Worm (Caenorhabditis elegans) whole organism, late embryonic: ENCODE data around the gene H12D21.5.
A peak's percentile ranks its signal among the peaks of the same experiment; 100 is the strongest.

Experiments
- C38D4.7 ChIP-seq: fragments of 200-800 bp; sonication (Bioruptor generic); optimal IDR thresholded peaks from 2 replicates; lab custom pipeline; 2018; ENCODE audit warnings: mild to moderate bottlenecking, missing genetic modification characterization, moderate library complexity, missing compliant biosample characterization
- T23F11.4 ChIP-seq: fragments of 200-800 bp; sonication (Bioruptor generic); optimal IDR thresholded peaks from 2 replicates; lab custom pipeline; 2018; ENCODE audit warnings: mild to moderate bottlenecking, missing genetic modification characterization, missing compliant biosample characterization
- ahr-1 ChIP-seq: sonication (generic microtip); optimal IDR thresholded peaks from 2 replicates; lab custom pipeline; 2016; ENCODE audit warnings: missing genetic modification characterization, missing compliant biosample characterization
- ama-1 ChIP-seq: fragments of 150-350 bp; optimal IDR thresholded peaks from 2 replicates; lab custom pipeline; 2014
- ceh-14 ChIP-seq: sonication (generic microtip); optimal IDR thresholded peaks from 2 replicates; lab custom pipeline; 2016; ENCODE audit warnings: missing genotype, missing genetic modification characterization, missing compliant biosample characterization
- ceh-18 ChIP-seq: sonication (generic microtip); optimal IDR thresholded peaks from 2 replicates; lab custom pipeline; 2016; ENCODE audit warnings: missing genetic modification characterization, missing compliant biosample characterization
- ceh-19 ChIP-seq: fragments of 200-800 bp; sonication (Bioruptor generic); optimal IDR thresholded peaks from 2 replicates; lab custom pipeline; 2018; ENCODE audit warnings: mild to moderate bottlenecking, missing genetic modification characterization, missing compliant biosample characterization
- ceh-2 ChIP-seq: sonication (generic microtip); optimal IDR thresholded peaks from 2 replicates; lab custom pipeline; 2016; ENCODE audit warnings: missing genotype, missing genetic modification characterization, missing compliant biosample characterization
- ceh-22 ChIP-seq: sonication (generic microtip); optimal IDR thresholded peaks from 2 replicates; lab custom pipeline; 2017; ENCODE audit warnings: missing biosample characterization, missing genetic modification characterization
- ceh-24 ChIP-seq: sonication (generic microtip); optimal IDR thresholded peaks from 2 replicates; lab custom pipeline; 2016; ENCODE audit warnings: mild to moderate bottlenecking, missing genetic modification characterization, missing compliant biosample characterization
- ceh-30 ChIP-seq: fragments of 150-350 bp; optimal IDR thresholded peaks from 2 replicates; lab custom pipeline; 2014; ENCODE audit warnings: missing biosample characterization, missing genetic modification characterization
- ceh-31 ChIP-seq: sonication (generic microtip); optimal IDR thresholded peaks from 2 replicates; lab custom pipeline; 2016; ENCODE audit warnings: missing genetic modification characterization, missing compliant biosample characterization
- ceh-48 ChIP-seq: sonication (generic microtip); optimal IDR thresholded peaks from 2 replicates; lab custom pipeline; 2016; ENCODE audit warnings: missing genetic modification characterization, inconsistent platforms, missing compliant biosample characterization
- che-1 ChIP-seq: sonication (generic microtip); optimal IDR thresholded peaks from 2 replicates; lab custom pipeline; 2016; ENCODE audit warnings: mild to moderate bottlenecking, missing genetic modification characterization, missing compliant biosample characterization
- dve-1 ChIP-seq: sonication (generic microtip); optimal IDR thresholded peaks from 2 replicates; lab custom pipeline; 2017; ENCODE audit warnings: antibody characterized with exemption, mild to moderate bottlenecking, missing genetic modification characterization, missing compliant biosample characterization
- elt-2 ChIP-seq: sonication (generic microtip); optimal IDR thresholded peaks from 2 replicates; lab custom pipeline; 2016; ENCODE audit warnings: missing genetic modification reagents, missing genetic modification characterization, missing compliant biosample characterization
- elt-4 ChIP-seq: sonication (generic microtip); optimal IDR thresholded peaks from 2 replicates; lab custom pipeline; 2016; ENCODE audit warnings: missing genetic modification characterization, missing compliant biosample characterization
- eyg-1 ChIP-seq: sonication (generic microtip); optimal IDR thresholded peaks from 2 replicates; lab custom pipeline; 2016; ENCODE audit warnings: missing genotype, missing genetic modification characterization, missing compliant biosample characterization
- fkh-6 ChIP-seq: sonication (generic microtip); optimal IDR thresholded peaks from 2 replicates; lab custom pipeline; 2016; ENCODE audit warnings: missing genetic modification characterization, missing compliant biosample characterization
- gmeb-2 ChIP-seq: sonication (generic microtip); optimal IDR thresholded peaks from 2 replicates; lab custom pipeline; 2016; ENCODE audit warnings: missing genetic modification characterization, inconsistent platforms, missing compliant biosample characterization
- lim-6 ChIP-seq: sonication (generic microtip); optimal IDR thresholded peaks from 2 replicates; lab custom pipeline; 2016; ENCODE audit warnings: missing genetic modification characterization, missing compliant biosample characterization
- lin-11 ChIP-seq: fragments of 200-800 bp; sonication (Bioruptor generic); optimal IDR thresholded peaks from 2 replicates; lab custom pipeline; 2018; ENCODE audit warnings: mild to moderate bottlenecking, missing genetic modification characterization, missing compliant biosample characterization
- mec-3 ChIP-seq: sonication (generic microtip); optimal IDR thresholded peaks from 2 replicates; lab custom pipeline; 2016; ENCODE audit warnings: borderline replicate concordance, missing genetic modification characterization, missing compliant biosample characterization
- npax-4 ChIP-seq: sonication (generic microtip); optimal IDR thresholded peaks from 2 replicates; lab custom pipeline; 2016; ENCODE audit warnings: missing genetic modification characterization, missing compliant biosample characterization
- pax-1 ChIP-seq: fragments of 150-350 bp; optimal IDR thresholded peaks from 2 replicates; lab custom pipeline; 2014; ENCODE audit warnings: missing biosample characterization, missing genetic modification characterization
- pha-2 ChIP-seq: sonication (generic microtip); optimal IDR thresholded peaks from 2 replicates; lab custom pipeline; 2017; ENCODE audit warnings: mild to moderate bottlenecking, missing genetic modification characterization, missing compliant biosample characterization
- pqm-1 ChIP-seq: sonication (generic microtip); optimal IDR thresholded peaks from 2 replicates; lab custom pipeline; 2016; ENCODE audit warnings: missing genetic modification characterization, missing compliant biosample characterization
- pros-1 ChIP-seq: fragments of 150-350 bp; optimal IDR thresholded peaks from 2 replicates; lab custom pipeline; 2014; ENCODE audit warnings: missing biosample characterization, missing genetic modification reagents, missing genetic modification characterization
- rnt-1 ChIP-seq: sonication (generic microtip); optimal IDR thresholded peaks from 2 replicates; lab custom pipeline; 2016; ENCODE audit warnings: missing genetic modification characterization, missing compliant biosample characterization
- tbx-7 ChIP-seq: sonication (generic microtip); optimal IDR thresholded peaks from 2 replicates; lab custom pipeline; 2016; ENCODE audit warnings: missing genotype, missing genetic modification characterization, missing compliant biosample characterization
- ttx-3 ChIP-seq: sonication (generic microtip); optimal IDR thresholded peaks from 2 replicates; lab custom pipeline; 2016; ENCODE audit warnings: missing genetic modification reagents, missing genetic modification characterization, missing compliant biosample characterization
- unc-42 ChIP-seq: sonication (generic microtip); optimal IDR thresholded peaks from 2 replicates; lab custom pipeline; 2016; ENCODE audit warnings: missing genotype, missing genetic modification characterization, missing compliant biosample characterization
- unc-55 ChIP-seq: sonication (generic microtip); optimal IDR thresholded peaks from 2 replicates; lab custom pipeline; 2017; ENCODE audit warnings: missing biosample characterization, missing genetic modification reagents, missing genetic modification characterization
- unc-86 ChIP-seq: sonication (generic microtip); optimal IDR thresholded peaks from 2 replicates; lab custom pipeline; 2016; ENCODE audit warnings: missing genetic modification characterization, missing compliant biosample characterization
- zip-5 ChIP-seq: sonication (generic microtip); optimal IDR thresholded peaks from 2 replicates; lab custom pipeline; 2016; ENCODE audit warnings: missing genetic modification characterization, missing compliant biosample characterization
- ztf-16 ChIP-seq: sonication (generic microtip); optimal IDR thresholded peaks from 2 replicates; lab custom pipeline; 2017; ENCODE audit warnings: missing genetic modification characterization, missing compliant biosample characterization

The H12D21.5 gene

DNA sequence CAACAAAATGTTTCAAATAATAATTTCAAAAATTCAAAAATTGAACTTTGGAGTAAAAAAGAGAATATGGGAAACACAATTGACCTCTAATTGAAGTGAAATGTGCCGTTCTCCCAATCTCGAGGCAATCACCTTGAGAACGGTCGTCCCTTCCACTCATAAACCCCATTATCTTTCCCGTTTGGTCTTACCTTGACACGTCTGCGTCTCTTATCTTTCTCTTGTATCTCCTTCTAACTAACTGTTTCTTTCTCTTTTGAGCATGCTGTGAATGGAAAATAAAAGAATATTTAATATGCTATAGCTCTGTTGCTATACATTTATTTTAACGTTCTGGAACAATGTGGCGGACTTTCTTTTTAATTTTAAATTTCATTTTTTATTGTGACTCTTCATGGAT lies 5.7 kb downstream of the H12D21.5 start, which contains the start of gene H12D21.10:
TSS of gene H12D21.10 (plus strand) at position 260 of the 400 bp plus-strand sequence.
- TF ChIP-seq ceh-31 (tag; lab: Kevin White, UChicago) = peak; percentile 34
- TF ChIP-seq lim-6 (tag; lab: Kevin White, UChicago) = no peak
- TF ChIP-seq, all 69 proteins: peak for 1

ce11 chrV:14900905-14901304 lies 7.1 kb downstream of the H12D21.5 start:
- no peak for TF ChIP-seq ceh-14 (tag; lab: Kevin White, UChicago)
- TF ChIP-seq pqm-1 (tag; lab: Kevin White, UChicago) = no peak
- no peak for TF ChIP-seq unc-86 (tag; lab: Kevin White, UChicago)
- no peak for TF ChIP-seq lim-6 (tag; lab: Kevin White, UChicago)
- TF ChIP-seq dve-1 (tag; lab: Kevin White, UChicago) = no peak
- TF ChIP-seq ceh-48 (tag; lab: Kevin White, UChicago) = no peak
- TF ChIP-seq ztf-16 (tag; lab: Kevin White, UChicago) = no peak
- TF ChIP-seq elt-4 = no peak
- no peak for TF ChIP-seq ceh-30 (tag; lab: Kevin White, UChicago)
- no peak for TF ChIP-seq gmeb-2 (tag; lab: Kevin White, UChicago)
- no peak for TF ChIP-seq ttx-3 (tag; lab: Kevin White, UChicago)
- no peak for TF ChIP-seq pax-1 (tag; lab: Kevin White, UChicago)
- TF ChIP-seq pros-1 (tag; lab: Kevin White, UChicago) = no peak
- no peak for TF ChIP-seq tbx-7
- TF ChIP-seq ahr-1 (tag; lab: Kevin White, UChicago) = no peak

DNA sequence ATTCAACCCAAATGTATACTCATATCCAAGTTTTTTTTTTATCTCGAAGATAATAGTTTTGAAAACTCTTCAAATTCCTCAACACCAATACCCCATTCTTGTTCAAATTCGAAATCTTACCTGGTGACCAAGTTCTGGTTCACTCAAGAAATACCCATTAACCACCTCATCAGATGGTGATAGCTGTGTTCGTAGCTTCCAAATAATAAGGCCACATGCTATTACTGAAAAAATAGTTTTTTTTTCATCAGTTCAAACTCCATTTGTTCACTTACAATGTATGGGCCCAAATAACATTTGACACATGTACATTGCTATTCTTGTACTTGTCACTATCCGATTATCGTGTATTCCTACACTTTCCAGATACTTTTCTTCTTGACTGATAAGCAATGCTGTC lies 13.6 kb downstream of the H12D21.5 start:
- TF ChIP-seq ceh-24 (tag; lab: Kevin White, UChicago) (no peak), ceh-22 (tag; lab: Kevin White, UChicago) (no peak), fkh-6 (tag; lab: Kevin White, UChicago) (no peak), rnt-1 (tag; lab: Kevin White, UChicago) (no peak), C38D4.7 (no peak), unc-42 (tag; lab: Kevin White, UChicago) (no peak), zip-5 (tag; lab: Kevin White, UChicago) (no peak), npax-4 (no peak), ama-1 (lab: Kevin White, UChicago) (no peak), ceh-48 (tag; lab: Kevin White, UChicago) (no peak), ceh-19 (no peak), pha-2 (tag; lab: Kevin White, UChicago) (no peak), mec-3 (no peak), pax-1 (tag; lab: Kevin White, UChicago) (no peak), lin-11 (no peak), elt-2 (no peak)

DNA sequence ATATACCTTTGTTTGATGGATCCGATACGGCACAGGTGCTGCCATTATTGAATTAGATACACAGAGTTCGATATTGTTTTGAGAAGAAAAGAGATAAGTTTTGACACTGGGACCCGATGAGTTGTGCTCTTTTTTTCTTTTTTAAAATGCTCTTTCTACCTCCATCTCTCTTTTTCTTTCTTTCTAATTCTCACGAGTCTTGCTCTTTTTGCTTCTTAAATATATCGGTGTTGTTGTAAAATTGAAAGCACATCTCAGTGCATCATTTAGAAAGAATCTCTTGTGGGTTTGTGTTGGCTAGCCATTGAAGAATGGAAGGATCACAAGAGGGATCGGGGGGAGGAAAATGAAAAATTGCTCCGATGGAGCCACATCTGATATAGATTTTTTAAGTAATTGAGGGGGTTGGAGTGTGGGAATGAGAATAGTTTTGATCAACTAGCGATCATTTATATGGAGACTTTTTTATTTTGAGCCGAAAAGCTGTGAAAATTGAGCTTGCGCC lies 15.6 kb downstream of the H12D21.5 start, which contains the start of gene H12D21.9:
TSS of gene H12D21.9 (minus strand) at position 148 of the 505 bp plus-strand sequence.
- TF ChIP-seq unc-55 (GFP tag; lab: Kevin White, UChicago) (peak; percentile 16), mec-3 (no peak), pqm-1 (tag; lab: Kevin White, UChicago) (no peak), ceh-18 (tag; lab: Kevin White, UChicago) (peak; percentile 41)

- no peak for TF ChIP-seq T23F11.4 (GFP tag; lab: Kevin White, UChicago)
- no peak for TF ChIP-seq eyg-1 (tag; lab: Kevin White, UChicago)
- TF ChIP-seq ceh-2 = no peak
- no peak for TF ChIP-seq lim-6 (tag; lab: Kevin White, UChicago)
- no peak for TF ChIP-seq C38D4.7
- no peak for TF ChIP-seq unc-55 (GFP tag; lab: Kevin White, UChicago)
- TF ChIP-seq elt-2 = no peak
- no peak for TF ChIP-seq dve-1 (tag; lab: Kevin White, UChicago)
- TF ChIP-seq che-1 (tag; lab: Kevin White, UChicago) = no peak
These were observed 17.0 kb downstream of the H12D21.5 start for ce11 chrV:14910758-14911157.
